Worm (Caenorhabditis elegans) whole organism, L4/young adult: ENCODE results near the gene col-154.

ENCODE experiments used
- W03F9.2 ChIP-seq: fragments of 150-350 bp; optimal IDR thresholded peaks from 2 replicates; lab custom pipeline; 2014; ENCODE audit warnings: missing biosample characterization, missing genetic modification characterization
- dao-5 ChIP-seq: sonication (generic microtip); optimal IDR thresholded peaks from 2 replicates; lab custom pipeline; 2016; ENCODE audit warnings: missing genotype, missing genetic modification characterization, moderate library complexity, missing compliant biosample characterization
- him-1 ChIP-seq: sonication (generic microtip); optimal IDR thresholded peaks from 2 replicates; lab custom pipeline; 2016; ENCODE audit warnings: missing genotype, missing genetic modification reagents, missing genetic modification characterization, missing compliant biosample characterization

DNA sequence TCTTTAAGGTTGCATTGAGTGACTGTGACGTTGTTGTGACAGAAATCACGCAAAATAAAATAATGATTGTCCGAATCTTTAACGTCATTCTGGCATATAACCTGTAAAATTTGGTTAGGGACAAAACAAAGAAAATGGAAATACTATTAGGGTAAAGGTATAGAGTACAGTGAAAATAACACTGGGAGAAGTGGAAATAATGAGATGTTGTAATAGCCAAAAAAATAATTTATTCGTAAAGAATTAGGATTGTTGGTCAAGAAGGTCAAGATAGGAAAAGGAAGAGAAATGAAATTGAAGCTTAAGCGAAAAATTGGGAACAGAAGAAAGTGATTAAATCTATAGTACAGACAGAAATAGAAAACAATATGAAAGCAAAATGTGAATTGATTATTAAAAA, 29.9 kb downstream of the col-154 start, which contains the start of gene deg-3:
- TF ChIP-seq dao-5 (tag; lab: Kevin White, UChicago) (no peak), him-1 (tag; lab: Kevin White, UChicago) (no peak), W03F9.2 (tag; lab: Kevin White, UChicago) (no peak)
